Worm (Caenorhabditis elegans): ENCODE data around the gene srr-10.

ce11 chrV:7778999-7779398 is 43.6 kb downstream of the srr-10 start:
- TF ChIP-seq ztf-11 (tag; optimal IDR thresholded peaks at IDR 0.05) (no peak), lsy-2 (tag; optimal IDR thresholded peaks at IDR 0.05) (no peak), hlh-1 (tag; optimal IDR thresholded peaks at IDR 0.05) (no peak), snpc-4 (tag; optimal IDR thresholded peaks at IDR 0.05) (no peak)

All from whole organism, mixed stage, embryonic.